Worm (Caenorhabditis elegans): Measurements from ENCODE around the gene faah-4.

The faah-4 gene

ce11 chrIII:11930899-11931298, 21.2 kb upstream of the faah-4 start:
- TF ChIP-seq unc-62 (GFP tag; optimal IDR thresholded peaks at IDR 0.05), result no peak

- no peak for TF ChIP-seq unc-62 (GFP tag; optimal IDR thresholded peaks at IDR 0.05)
Observed at ce11 chrIII:11923586-11923985, 13.9 kb upstream of the faah-4 start, which contains the start of gene nft-1. Gene nft-1, plus strand, starts transcription at chrIII:11923886.

DNA sequence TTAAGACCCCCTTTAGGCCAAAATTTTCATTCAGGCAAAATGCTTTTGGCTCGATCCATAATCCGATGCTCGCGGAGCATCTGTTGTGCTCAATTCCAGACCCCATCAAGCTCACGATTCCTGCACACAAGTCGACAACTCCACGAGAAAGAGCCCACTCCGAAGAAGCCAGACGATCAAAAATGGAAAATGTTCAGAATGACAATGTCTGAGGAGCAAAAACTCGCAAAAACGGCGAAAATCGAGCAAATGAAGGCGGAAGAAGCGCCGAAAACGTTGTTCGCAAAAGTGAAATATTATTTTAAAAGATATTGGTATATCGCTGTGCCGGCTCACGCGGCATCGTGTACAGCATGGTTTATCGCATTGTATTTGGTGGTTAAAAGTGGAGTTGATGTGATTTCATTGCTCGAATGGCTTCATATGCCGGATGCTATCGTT, 12.0 kb upstream of the faah-4 start, which contains the start of gene Y56A3A.22:
Gene Y56A3A.22 (plus strand): TSS at position 35 of the 441 bp plus-strand sequence.
- no peak for TF ChIP-seq unc-62 (GFP tag; optimal IDR thresholded peaks at IDR 0.05)

DNA sequence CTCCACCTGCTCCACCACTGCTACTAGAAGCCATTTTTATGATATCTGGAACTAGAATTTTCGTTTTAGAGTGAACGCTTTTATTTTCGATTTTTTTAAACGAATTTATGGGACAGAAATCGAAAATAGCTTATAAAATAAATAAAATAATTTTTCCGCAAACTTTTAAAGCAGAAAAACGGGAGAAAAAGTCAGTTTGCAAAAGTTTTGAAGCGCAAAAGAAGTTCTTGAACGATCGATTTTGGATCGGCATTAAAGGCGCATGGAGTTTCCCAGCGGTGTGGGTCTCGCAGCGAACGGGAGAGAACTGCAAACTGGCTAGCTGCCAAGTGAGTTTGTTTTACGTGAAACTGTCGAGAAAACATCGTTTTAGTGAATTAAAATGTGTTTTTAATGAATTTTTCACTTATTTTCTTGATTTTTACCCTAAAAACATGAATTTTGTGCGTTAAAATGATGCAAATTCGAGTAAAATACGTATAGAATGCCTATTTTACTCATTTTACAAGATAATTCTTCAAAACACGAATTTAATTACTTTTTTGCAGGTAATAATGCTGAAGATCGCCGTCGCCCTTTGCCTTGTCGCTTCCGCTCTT, 10.6 kb upstream of the faah-4 start, which contains the start of the genes ccf-1 and trap-4:
Gene ccf-1 (minus strand): TSS at position 51 of the 599 bp plus-strand sequence.
Gene trap-4 (plus strand): TSS at position 549 of the 599 bp plus-strand sequence.
- TF ChIP-seq unc-62 (GFP tag; optimal IDR thresholded peaks at IDR 0.05), result no peak

- TF ChIP-seq unc-62 (GFP tag; optimal IDR thresholded peaks at IDR 0.05), result no peak
Observed at ce11 chrIII:11918247-11918769, 8.6 kb upstream of the faah-4 start, which contains the start of gene znf-593. Gene znf-593, minus strand, starts transcription at chrIII:11918719.

DNA sequence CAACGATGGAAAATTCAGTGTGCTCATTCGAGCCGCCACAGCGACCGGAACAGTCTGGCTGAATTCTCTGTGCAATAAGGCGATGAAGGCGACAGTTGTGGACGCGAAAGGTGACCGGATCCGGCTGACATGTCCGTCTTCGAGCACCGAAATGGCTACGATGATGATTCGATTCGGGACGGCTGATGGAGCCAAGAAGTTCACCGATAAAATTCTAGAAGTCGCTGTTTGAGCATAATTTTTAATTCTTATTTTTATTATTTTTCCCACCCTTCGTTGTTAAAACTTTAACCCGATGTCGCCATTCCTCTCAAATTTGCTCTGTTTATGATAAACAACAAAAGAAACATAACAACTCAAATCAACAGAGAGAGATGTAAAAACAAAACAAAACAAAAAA, 7.8 kb upstream of the faah-4 start:
- TF ChIP-seq unc-62 (GFP tag; optimal IDR thresholded peaks at IDR 0.05), result no peak

ce11 chrIII:11917090-11917489, 7.4 kb upstream of the faah-4 start:
- TF ChIP-seq unc-62 (GFP tag; optimal IDR thresholded peaks at IDR 0.05), result no peak

DNA sequence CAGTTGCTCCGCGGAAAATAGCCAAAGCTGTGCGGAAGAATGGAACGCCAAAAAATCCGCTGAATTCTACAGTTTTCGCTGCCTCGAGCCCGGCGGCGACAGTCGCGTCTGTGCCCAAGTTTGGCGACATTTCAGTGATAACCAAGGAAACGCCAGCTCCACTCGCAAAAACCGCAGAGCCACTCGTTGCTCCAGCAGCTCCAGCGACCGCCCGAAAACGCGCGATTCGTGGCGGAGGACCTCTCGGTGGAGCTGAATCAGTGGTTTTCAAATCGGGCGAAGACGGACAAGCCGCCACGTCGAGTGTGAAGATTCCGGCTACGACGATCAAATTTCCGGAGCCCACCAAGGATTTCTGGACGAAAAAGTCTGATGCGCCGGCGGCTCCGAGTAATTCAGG, 6.6 kb upstream of the faah-4 start:
- no peak for TF ChIP-seq unc-62 (GFP tag; optimal IDR thresholded peaks at IDR 0.05)

ce11 chrIII:11915666-11916065, 6.0 kb upstream of the faah-4 start, which contains the start of the genes ndab-1 and npp-16:
Gene ndab-1, minus strand, starts transcription at chrIII:11915712.
Gene npp-16, plus strand, starts transcription at chrIII:11915928.
- TF ChIP-seq unc-62 (GFP tag; optimal IDR thresholded peaks at IDR 0.05), result no peak

- no peak for TF ChIP-seq unc-62 (GFP tag; optimal IDR thresholded peaks at IDR 0.05)
Observed at ce11 chrIII:11914220-11914619, 4.5 kb upstream of the faah-4 start, which contains the start of gene Y56A3A.16. Gene Y56A3A.16, minus strand, starts transcription at chrIII:11914320.

- TF ChIP-seq unc-62 (GFP tag; optimal IDR thresholded peaks at IDR 0.05), result no peak
Observed at ce11 chrIII:11908660-11909059, 1.0 kb downstream of the faah-4 start, which contains the start of gene fbxb-24. Gene fbxb-24, plus strand, starts transcription at chrIII:11908960.

- TF ChIP-seq unc-62 (GFP tag; optimal IDR thresholded peaks at IDR 0.05), result no peak
Observed at ce11 chrIII:11907177-11907576, 2.5 kb downstream of the faah-4 start, which contains the start of gene sdz-33. Gene sdz-33, plus strand, starts transcription at chrIII:11907477.

DNA sequence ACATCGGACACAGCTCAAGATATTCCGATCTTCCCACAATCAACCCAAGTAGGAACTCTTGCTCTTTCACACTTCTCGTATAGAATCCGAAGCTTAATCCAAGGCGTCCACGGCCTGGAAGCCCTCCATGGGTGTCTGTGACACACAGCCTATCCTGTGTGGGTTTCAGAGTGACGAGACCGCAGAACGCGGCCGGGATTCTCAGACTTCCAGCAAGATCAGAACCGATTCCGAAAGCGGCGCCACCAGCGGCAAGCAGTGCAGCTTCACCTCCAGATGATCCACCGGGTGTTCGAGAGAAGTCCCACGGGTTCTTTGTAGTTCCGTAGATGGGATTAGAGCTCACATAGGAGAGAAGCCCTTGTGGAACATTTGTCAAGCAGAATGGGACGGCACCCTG, 6.9 kb downstream of the faah-4 start:
- TF ChIP-seq unc-62 (GFP tag; optimal IDR thresholded peaks at IDR 0.05), result no peak

- TF ChIP-seq unc-62 (GFP tag; optimal IDR thresholded peaks at IDR 0.05), result no peak
Observed at ce11 chrIII:11900022-11900421, 9.7 kb downstream of the faah-4 start.

- no peak for TF ChIP-seq unc-62 (GFP tag; optimal IDR thresholded peaks at IDR 0.05)
Observed at ce11 chrIII:11898169-11898568, 11.5 kb downstream of the faah-4 start, which contains the start of gene tsen-2. Gene tsen-2, minus strand, starts transcription at chrIII:11898269.

ce11 chrIII:11896652-11897051, 13.0 kb downstream of the faah-4 start:
- no peak for TF ChIP-seq unc-62 (GFP tag; optimal IDR thresholded peaks at IDR 0.05)

ce11 chrIII:11895504-11895903, 14.2 kb downstream of the faah-4 start:
- TF ChIP-seq unc-62 (GFP tag; optimal IDR thresholded peaks at IDR 0.05), result no peak

Measured in whole organism, dauer.